In the genomic region with DNA sequence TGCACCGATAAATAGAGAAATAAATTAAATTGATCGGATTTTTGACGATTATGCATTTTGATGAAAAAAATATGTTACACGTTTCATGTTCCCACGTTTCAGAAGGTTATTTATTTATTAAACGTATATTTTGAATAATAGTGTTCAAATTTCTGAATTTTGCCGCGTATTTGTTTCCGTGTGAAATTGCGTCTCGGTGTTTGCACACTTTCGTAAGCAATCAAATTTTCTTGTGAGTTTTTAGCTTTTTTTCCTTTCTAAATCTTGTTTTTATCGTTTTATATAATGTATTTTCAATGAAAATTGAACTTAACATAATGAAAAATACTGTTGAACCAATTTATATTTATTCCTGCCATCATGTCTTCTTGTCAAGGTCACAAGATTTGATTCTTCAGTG, we compare ENCODE assay signal across 2 worm cellular contexts.
TF ChIP-seq lines count a peak whose summit lies in the region.

A gene (minus strand): TSS at position 14 of the 400 bp plus-strand sequence.

TF ChIP-seq in whole organism, L1 larva, 84 proteins besides CTCF, POLR2A, EP300 and RAD21 (continued from another document):
- TF ChIP-seq Y116A8C.19 (tag; optimal IDR thresholded peaks at IDR 0.05; lab: Kevin White, UChicago; ENCODE audit: borderline replicate concordance) (no peak), lin-14 (GFP tag; optimal IDR thresholded peaks at IDR 0.05; lab: Kevin White, UChicago) (peak; percentile 43), fkh-8 (tag; optimal IDR thresholded peaks at IDR 0.05; lab: Kevin White, UChicago) (peak; percentile 35), xbp-1 (tag; optimal IDR thresholded peaks at IDR 0.05; lab: Kevin White, UChicago) (peak; percentile 49), fkh-4 (tag; optimal IDR thresholded peaks at IDR 0.05; lab: Kevin White, UChicago; ENCODE audit: borderline replicate concordance) (no peak), unc-30 (tag; optimal IDR thresholded peaks at IDR 0.05; lab: Kevin White, UChicago) (no peak), ztf-4 (tag; optimal IDR thresholded peaks at IDR 0.05; lab: Kevin White, UChicago) (no peak), hlh-4 (tag; optimal IDR thresholded peaks at IDR 0.05; lab: Kevin White, UChicago) (no peak), tlp-1 (tag; optimal IDR thresholded peaks at IDR 0.05; lab: Kevin White, UChicago) (no peak), unc-130 (tag; optimal IDR thresholded peaks at IDR 0.05; lab: Kevin White, UChicago) (no peak), snu-23 (GFP tag; optimal IDR thresholded peaks at IDR 0.05; lab: Kevin White, UChicago) (peak; percentile 54), F16B12.6 (tag; optimal IDR thresholded peaks at IDR 0.05; lab: Kevin White, UChicago) (peak; percentile 86), egl-13 (tag; optimal IDR thresholded peaks at IDR 0.05; lab: Kevin White, UChicago) (peak; percentile 13), hpl-2 (GFP tag; optimal IDR thresholded peaks at IDR 0.05; lab: Kevin White, UChicago) (no peak), lin-35 (GFP tag; optimal IDR thresholded peaks at IDR 0.05; lab: Kevin White, UChicago) (peak; percentile 92 to 95), sox-4 (tag; optimal IDR thresholded peaks at IDR 0.05; lab: Kevin White, UChicago) (no peak), unc-86 (tag; optimal IDR thresholded peaks at IDR 0.05; lab: Kevin White, UChicago) (peak; percentile 22), C04F5.9 (tag; optimal IDR thresholded peaks at IDR 0.05; lab: Kevin White, UChicago) (no peak), nhr-47 (tag; optimal IDR thresholded peaks at IDR 0.05; lab: Kevin White, UChicago) (peak; percentile 59), ztf-11 (tag; optimal IDR thresholded peaks at IDR 0.05; lab: Kevin White, UChicago) (no peak), nhr-90 (tag; optimal IDR thresholded peaks at IDR 0.05; lab: Kevin White, UChicago; ENCODE audit: poor library complexity) (peak; percentile 44), mdl-1 (tag; optimal IDR thresholded peaks at IDR 0.05; lab: Kevin White, UChicago) (no peak), nhr-77 (tag; optimal IDR thresholded peaks at IDR 0.05; lab: Kevin White, UChicago) (no peak), nhr-20 (tag; optimal IDR thresholded peaks at IDR 0.05; lab: Kevin White, UChicago) (peak; percentile 53), zip-4 (GFP tag; optimal IDR thresholded peaks at IDR 0.05; lab: Kevin White, UChicago) (no peak), efl-3 (GFP tag; optimal IDR thresholded peaks at IDR 0.05; lab: Kevin White, UChicago) (no peak), snpc-4 (tag; optimal IDR thresholded peaks at IDR 0.05; lab: Kevin White, UChicago) (peak; percentile 3), fos-1 (tag; optimal IDR thresholded peaks at IDR 0.05; lab: Kevin White, UChicago) (no peak), ceh-63 (GFP tag; optimal IDR thresholded peaks at IDR 0.05; lab: Kevin White, UChicago) (no peak), lin-15B (tag; optimal IDR thresholded peaks at IDR 0.05; lab: Kevin White, UChicago) (peak; percentile 13), nhr-12 (tag; optimal IDR thresholded peaks at IDR 0.05; lab: Kevin White, UChicago) (no peak), ceh-8 (GFP tag; optimal IDR thresholded peaks at IDR 0.05; lab: Kevin White, UChicago) (no peak), mef-2 (tag; optimal IDR thresholded peaks at IDR 0.05; lab: Kevin White, UChicago) (no peak), elt-2 (tag; optimal IDR thresholded peaks at IDR 0.05; lab: Kevin White, UChicago) (no peak), dsc-1 (tag; optimal IDR thresholded peaks at IDR 0.05; lab: Kevin White, UChicago) (no peak), nhr-85 (tag; lab: Kevin White, UChicago) (no peak), ces-1 (GFP tag; optimal IDR thresholded peaks at IDR 0.05; lab: Kevin White, UChicago) (no peak), rnt-1 (tag; optimal IDR thresholded peaks at IDR 0.05; lab: Kevin White, UChicago) (peak; percentile 20), C16A3.4 (tag; optimal IDR thresholded peaks at IDR 0.05; lab: Kevin White, UChicago) (no peak), nhr-71 (tag; optimal IDR thresholded peaks at IDR 0.05; lab: Kevin White, UChicago) (peak; percentile 53), skn-1 (tag; optimal IDR thresholded peaks at IDR 0.05; lab: Kevin White, UChicago) (peak; percentile 4), dpl-1 (GFP tag; optimal IDR thresholded peaks at IDR 0.05; lab: Kevin White, UChicago) (peak; percentile 87 to 94 (median 91)), tbx-2 (tag; optimal IDR thresholded peaks at IDR 0.05; lab: Kevin White, UChicago) (peak; percentile 38), nhr-237 (tag; optimal IDR thresholded peaks at IDR 0.05; lab: Kevin White, UChicago) (no peak), mab-9 (GFP tag; IDR thresholded peaks at IDR 0.05; lab: Robert Waterston, UW) (no peak), irx-1 (tag; optimal IDR thresholded peaks at IDR 0.05; lab: Kevin White, UChicago) (peak; percentile 36), nhr-28 (tag; optimal IDR thresholded peaks at IDR 0.05; lab: Kevin White, UChicago) (no peak), swsn-7 (tag; optimal IDR thresholded peaks at IDR 0.05; lab: Kevin White, UChicago) (peak; percentile 54), elt-3 (tag; optimal IDR thresholded peaks at IDR 0.05; lab: Kevin White, UChicago) (no peak)

TF ChIP-seq in whole organism, L2 larva, 48 proteins besides CTCF, POLR2A, EP300 and RAD21 (continued from another document):
- TF ChIP-seq ama-1 (optimal IDR thresholded peaks at IDR 0.05; lab: Kevin White, UChicago) = peak; percentile 2
- no peak for TF ChIP-seq unc-39 (tag; optimal IDR thresholded peaks at IDR 0.05; lab: Kevin White, UChicago)
- TF ChIP-seq lsy-2 (tag; optimal IDR thresholded peaks at IDR 0.05; lab: Kevin White, UChicago) = peak; percentile 1 to 63
- no peak for TF ChIP-seq ceh-16 (tag; optimal IDR thresholded peaks at IDR 0.05; lab: Kevin White, UChicago)
- TF ChIP-seq sma-9 (GFP tag; optimal IDR thresholded peaks at IDR 0.05; lab: Kevin White, UChicago) = peak; percentile 33
- TF ChIP-seq sma-9 (tag; optimal IDR thresholded peaks at IDR 0.05; lab: Kevin White, UChicago) = no peak
- TF ChIP-seq gmeb-1 (tag; optimal IDR thresholded peaks at IDR 0.05; lab: Kevin White, UChicago) = peak; percentile 86
- TF ChIP-seq lin-13 (GFP tag; optimal IDR thresholded peaks at IDR 0.05; lab: Kevin White, UChicago) = peak; percentile 38
TF ChIP-seq in whole organism, L2 larva: peak in this region for 13.
